Worm (Caenorhabditis elegans): Measurements from ENCODE around the gene K01F9.2.

Gene K01F9.2

ce11 chrIII:8888956-8889355, 12.0 kb upstream of the K01F9.2 start, which contains the start of gene ZK637.14:
Gene ZK637.14, minus strand, starts transcription at chrIII:8889156.
- TF ChIP-seq tbx-2 (tag; optimal IDR thresholded peaks at IDR 0.05) (no peak), ceh-31 (tag; optimal IDR thresholded peaks at IDR 0.05) (peak; percentile 3), che-1 (tag; optimal IDR thresholded peaks at IDR 0.05) (no peak), npax-4 (tag; optimal IDR thresholded peaks at IDR 0.05) (no peak), K09A11.1 (tag; optimal IDR thresholded peaks at IDR 0.05; ENCODE audit: insufficient read depth) (no peak), fax-1 (tag; optimal IDR thresholded peaks at IDR 0.05) (no peak), ref-2 (tag; optimal IDR thresholded peaks at IDR 0.05) (no peak), ceh-30 (tag; optimal IDR thresholded peaks at IDR 0.05) (no peak), ceh-45 (GFP tag; IDR thresholded peaks at IDR 0.05) (no peak), T23F11.4 (GFP tag; optimal IDR thresholded peaks at IDR 0.05) (no peak), nfya-1 (tag; optimal IDR thresholded peaks at IDR 0.05) (peak; percentile 39), nhr-11 (tag; optimal IDR thresholded peaks at IDR 0.05) (no peak), ceh-24 (tag; optimal IDR thresholded peaks at IDR 0.05) (no peak), sox-2 (GFP tag; IDR thresholded peaks at IDR 0.05) (no peak), ceh-18 (tag; optimal IDR thresholded peaks at IDR 0.05) (no peak), gmeb-2 (tag; optimal IDR thresholded peaks at IDR 0.05) (no peak), pax-1 (tag; optimal IDR thresholded peaks at IDR 0.05) (no peak), tbx-7 (tag; optimal IDR thresholded peaks at IDR 0.05) (no peak), hlh-30 (tag; optimal IDR thresholded peaks at IDR 0.05; ENCODE audit: insufficient read depth) (peak; percentile 91), dve-1 (tag; optimal IDR thresholded peaks at IDR 0.05) (no peak), hlh-13 (GFP tag; optimal IDR thresholded peaks at IDR 0.05) (no peak), K02D7.2 (tag; optimal IDR thresholded peaks at IDR 0.05) (no peak), madf-2 (tag; optimal IDR thresholded peaks at IDR 0.05) (no peak), dmd-4 (tag; optimal IDR thresholded peaks at IDR 0.05; ENCODE audit: borderline replicate concordance) (no peak), F13H6.1 (tag; optimal IDR thresholded peaks at IDR 0.05) (no peak), nhr-232 (tag; optimal IDR thresholded peaks at IDR 0.05) (no peak), pag-3 (tag; optimal IDR thresholded peaks at IDR 0.05; ENCODE audit: borderline replicate concordance) (no peak), mec-3 (tag; optimal IDR thresholded peaks at IDR 0.05; ENCODE audit: borderline replicate concordance) (no peak), unc-42 (tag; optimal IDR thresholded peaks at IDR 0.05) (peak; percentile 60), ceh-22 (tag; optimal IDR thresholded peaks at IDR 0.05) (no peak), unc-55 (GFP tag; optimal IDR thresholded peaks at IDR 0.05) (peak; percentile 35)

- TF ChIP-seq tbx-2 (tag; optimal IDR thresholded peaks at IDR 0.05) (peak; percentile 36), nhr-232 (tag; optimal IDR thresholded peaks at IDR 0.05) (peak; percentile 39), hlh-15 (tag; optimal IDR thresholded peaks at IDR 0.05) (no peak), elt-4 (tag; optimal IDR thresholded peaks at IDR 0.05) (no peak), gmeb-2 (tag; optimal IDR thresholded peaks at IDR 0.05) (peak; percentile 35), ceh-31 (tag; optimal IDR thresholded peaks at IDR 0.05) (peak; percentile 20), fax-1 (tag; optimal IDR thresholded peaks at IDR 0.05) (peak; percentile 7), K02D7.2 (tag; optimal IDR thresholded peaks at IDR 0.05) (peak; percentile 9), ceh-45 (GFP tag; IDR thresholded peaks at IDR 0.05) (0 out of 2 replicates have a peak, but pooled peaks have one; percentile 31), dve-1 (tag; optimal IDR thresholded peaks at IDR 0.05) (peak; percentile 39), ceh-48 (tag; optimal IDR thresholded peaks at IDR 0.05) (peak; percentile 17), pha-4 (tag; optimal IDR thresholded peaks at IDR 0.05) (no peak), ceh-18 (tag; optimal IDR thresholded peaks at IDR 0.05) (peak; percentile 29), sox-4 (tag; optimal IDR thresholded peaks at IDR 0.05) (peak; percentile 57), elt-2 (tag; optimal IDR thresholded peaks at IDR 0.05) (peak; percentile 75), ttx-3 (tag; optimal IDR thresholded peaks at IDR 0.05) (peak; percentile 26), pag-3 (tag; optimal IDR thresholded peaks at IDR 0.05; ENCODE audit: borderline replicate concordance) (no peak), npax-4 (tag; optimal IDR thresholded peaks at IDR 0.05) (no peak), unc-3 (GFP tag; conservative IDR thresholded peaks at IDR 0.05) (0 out of 2 replicates have a peak, but pooled peaks have one; percentile 31), unc-3 (tag; optimal IDR thresholded peaks at IDR 0.05) (no peak), sdc-2 (tag; optimal IDR thresholded peaks at IDR 0.05) (peak; percentile 17), lin-11 (tag; optimal IDR thresholded peaks at IDR 0.05) (peak; percentile 26), ahr-1 (tag; optimal IDR thresholded peaks at IDR 0.05) (peak; percentile 39), pqm-1 (tag; optimal IDR thresholded peaks at IDR 0.05) (peak; percentile 35), ceh-14 (tag; optimal IDR thresholded peaks at IDR 0.05) (peak; percentile 78), K09A11.1 (tag; optimal IDR thresholded peaks at IDR 0.05; ENCODE audit: insufficient read depth) (no peak), unc-42 (tag; optimal IDR thresholded peaks at IDR 0.05) (peak; percentile 65), unc-55 (GFP tag; optimal IDR thresholded peaks at IDR 0.05) (peak; percentile 44), fkh-10 (GFP tag; optimal IDR thresholded peaks at IDR 0.05) (no peak), nfya-1 (tag; optimal IDR thresholded peaks at IDR 0.05) (peak; percentile 59)
Observed at ce11 chrIII:8887184-8887801, 10.4 kb upstream of the K01F9.2 start, which contains the start of gene famh-136. Gene famh-136, plus strand, starts transcription at chrIII:8887751.
